Worm (Caenorhabditis elegans) whole organism, L1 larva: ENCODE measurements around the gene polh-1.
A peak's percentile ranks its signal among the peaks of the same experiment; 100 is the strongest.

Experiments
- C34B4.2 ChIP-seq: sonication (generic microtip); optimal IDR thresholded peaks from 2 replicates; lab custom pipeline; 2017; ENCODE audit warnings: mild to moderate bottlenecking, missing genetic modification characterization, missing compliant biosample characterization
- F16B12.6 ChIP-seq: fragments of 150-350 bp; optimal IDR thresholded peaks from 2 replicates; lab custom pipeline; 2014; ENCODE audit warnings: missing biosample characterization, missing genetic modification characterization
- Y116A8C.19 ChIP-seq: sonication (generic microtip); optimal IDR thresholded peaks from 2 replicates; lab custom pipeline; 2016; ENCODE audit warnings: missing compliant biosample characterization, missing genetic modification characterization, borderline replicate concordance
- alr-1 ChIP-seq: fragments of 200-800 bp; sonication (Bioruptor generic); optimal IDR thresholded peaks from 2 replicates; lab custom pipeline; 2018; ENCODE audit warnings: borderline replicate concordance, mild to moderate bottlenecking, missing genetic modification characterization, missing compliant biosample characterization
- ama-1 ChIP-seq: fragments of 150-350 bp; optimal IDR thresholded peaks from 2 replicates; lab custom pipeline; 2014
- ceh-63 ChIP-seq: fragments of 200-800 bp; sonication (Bioruptor generic); optimal IDR thresholded peaks from 2 replicates; lab custom pipeline; 2018; ENCODE audit warnings: mild to moderate bottlenecking, missing genetic modification characterization, missing compliant biosample characterization
- ceh-8 ChIP-seq: fragments of 200-800 bp; sonication (Bioruptor generic); optimal IDR thresholded peaks from 2 replicates; lab custom pipeline; 2018; ENCODE audit warnings: mild to moderate bottlenecking, missing genetic modification characterization, moderate library complexity, missing compliant biosample characterization
- ceh-82 ChIP-seq, 3 experiments: fragments of 150-350 bp in 1 of 3; sonication (generic microtip) in 2 of 3; optimal IDR thresholded peaks; 2 replicates each; lab custom pipeline; 2014 to 2017; ENCODE audit warnings: missing biosample characterization in 3 of 3, missing genetic modification characterization in 3 of 3
- ceh-90 ChIP-seq: sonication (generic microtip); optimal IDR thresholded peaks from 2 replicates; lab custom pipeline; 2016; ENCODE audit warnings: missing genetic modification characterization, missing compliant biosample characterization
- dsc-1 ChIP-seq: sonication (generic microtip); optimal IDR thresholded peaks from 2 replicates; lab custom pipeline; 2016; ENCODE audit warnings: mild to moderate bottlenecking, missing genetic modification characterization, missing compliant biosample characterization
- egl-13 ChIP-seq: sonication (generic microtip); optimal IDR thresholded peaks from 2 replicates; lab custom pipeline; 2016; ENCODE audit warnings: missing genotype, missing genetic modification reagents, missing genetic modification characterization, missing compliant biosample characterization
- egl-27 ChIP-seq, 2 experiments: fragments of 150-350 bp in 1 of 2; sonication (generic microtip); optimal IDR thresholded peaks; 3 replicates each; lab custom pipeline; 2017 to 2018; ENCODE audit warnings: missing biosample characterization in 2 of 2, missing genetic modification characterization in 2 of 2, missing genetic modification reagents in 2 of 2
- elt-2 ChIP-seq: sonication (generic microtip); optimal IDR thresholded peaks from 2 replicates; lab custom pipeline; 2016; ENCODE audit warnings: missing genetic modification characterization, mild to moderate bottlenecking, inconsistent platforms, missing compliant biosample characterization, missing genetic modification reagents
- elt-3 ChIP-seq, 6 experiments: fragments of 150-350 bp in 1 of 6; sonication (generic microtip); optimal IDR thresholded peaks; 2 replicates each; lab custom pipeline; 2017 to 2018; ENCODE audit warnings: missing biosample characterization in 6 of 6, missing genetic modification characterization in 6 of 6, inconsistent platforms in 1 of 6
- ets-5 ChIP-seq: fragments of 200-800 bp; sonication (Bioruptor generic); IDR thresholded peaks from 2 replicates; pipeline ENCODE4 v1.3.6; 2022; ENCODE audit warnings: missing genetic modification characterization, missing compliant biosample characterization
- fkh-4 ChIP-seq: sonication (generic microtip); optimal IDR thresholded peaks from 2 replicates; lab custom pipeline; 2016; ENCODE audit warnings: missing compliant biosample characterization, missing genetic modification characterization, borderline replicate concordance
- fkh-8 ChIP-seq: sonication (generic microtip); optimal IDR thresholded peaks from 2 replicates; lab custom pipeline; 2016; ENCODE audit warnings: mild to moderate bottlenecking, missing genetic modification characterization, missing compliant biosample characterization
- fos-1 ChIP-seq: fragments of 150-350 bp; optimal IDR thresholded peaks from 2 replicates; lab custom pipeline; 2014; ENCODE audit warnings: missing biosample characterization, missing genetic modification characterization
- hpl-2 ChIP-seq: fragments of 150-350 bp; optimal IDR thresholded peaks from 2 replicates; lab custom pipeline; 2014; ENCODE audit warnings: missing biosample characterization, missing genetic modification reagents, missing genetic modification characterization
- irx-1 ChIP-seq: sonication (generic microtip); optimal IDR thresholded peaks from 2 replicates; lab custom pipeline; 2016; ENCODE audit warnings: missing genetic modification characterization, missing compliant biosample characterization
- isw-1 ChIP-seq: fragments of 200-800 bp; sonication (Bioruptor generic); IDR thresholded peaks from 2 replicates; pipeline ENCODE4 v1.3.6; 2022; ENCODE audit warnings: missing genetic modification characterization, missing compliant biosample characterization
- lin-14 ChIP-seq: fragments of 200-800 bp; sonication (Bioruptor generic); optimal IDR thresholded peaks from 2 replicates; lab custom pipeline; 2018; ENCODE audit warnings: mild to moderate bottlenecking, missing genetic modification characterization, moderate library complexity, missing compliant biosample characterization
- lin-15B ChIP-seq: fragments of 150-350 bp; sonication (generic microtip); optimal IDR thresholded peaks from 3 replicates; lab custom pipeline; 2014; ENCODE audit warnings: missing biosample characterization, missing genetic modification characterization
- lin-39 ChIP-seq: fragments of 150-350 bp; optimal IDR thresholded peaks from 2 replicates; lab custom pipeline; 2014; ENCODE audit warnings: missing biosample characterization, missing genetic modification reagents, missing genetic modification characterization
- mab-9 ChIP-seq: fragments of 200-800 bp; sonication (Bioruptor generic); IDR thresholded peaks from 2 replicates; pipeline ENCODE4 v1.3.6; 2022; ENCODE audit warnings: missing genetic modification reagents, missing genetic modification characterization, missing compliant biosample characterization
- mdl-1 ChIP-seq, 2 experiments: fragments of 150-350 bp; optimal IDR thresholded peaks; 2 replicates each; lab custom pipeline; 2014 to 2017; ENCODE audit warnings: missing biosample characterization in 2 of 2, missing genetic modification characterization in 2 of 2, inconsistent platforms in 1 of 2
- mep-1 ChIP-seq: fragments of 150-350 bp; optimal IDR thresholded peaks from 2 replicates; lab custom pipeline; 2014; ENCODE audit warnings: missing biosample characterization, missing genetic modification characterization
- nhr-11 ChIP-seq: fragments of 150-350 bp; optimal IDR thresholded peaks from 2 replicates; lab custom pipeline; 2014; ENCODE audit warnings: missing biosample characterization, missing genetic modification characterization
- nhr-19 ChIP-seq: fragments of 200-800 bp; sonication (Bioruptor generic); conservative IDR thresholded peaks from 2 replicates; pipeline ENCODE4 v1.3.6; 2022; ENCODE audit warnings: missing genetic modification characterization, missing compliant biosample characterization
- nhr-20 ChIP-seq: sonication (generic microtip); optimal IDR thresholded peaks from 2 replicates; lab custom pipeline; 2016; ENCODE audit warnings: mild to moderate bottlenecking, missing genetic modification characterization, missing compliant biosample characterization
- nhr-237 ChIP-seq: fragments of 150-350 bp; optimal IDR thresholded peaks from 2 replicates; lab custom pipeline; 2014; ENCODE audit warnings: missing biosample characterization, missing genetic modification characterization
- nhr-71 ChIP-seq: sonication (generic microtip); optimal IDR thresholded peaks from 2 replicates; lab custom pipeline; 2016; ENCODE audit warnings: mild to moderate bottlenecking, missing genetic modification characterization, moderate library complexity, missing compliant biosample characterization
- nhr-77 ChIP-seq: fragments of 150-350 bp; optimal IDR thresholded peaks from 2 replicates; lab custom pipeline; 2014; ENCODE audit warnings: missing biosample characterization, missing genetic modification characterization
- nhr-84 ChIP-seq: sonication (generic microtip); optimal IDR thresholded peaks from 2 replicates; lab custom pipeline; 2017; ENCODE audit warnings: missing biosample characterization, missing genetic modification characterization
- pag-3 ChIP-seq: sonication (generic microtip); optimal IDR thresholded peaks from 2 replicates; lab custom pipeline; 2017; ENCODE audit warnings: missing genetic modification characterization, mild to moderate bottlenecking, missing compliant biosample characterization, antibody characterized with exemption, borderline replicate concordance; ENCODE audit not compliant: insufficient read depth
- pax-3 ChIP-seq: fragments of 200-800 bp; sonication (Bioruptor generic); optimal IDR thresholded peaks from 2 replicates; lab custom pipeline; 2018; ENCODE audit warnings: mild to moderate bottlenecking, missing genetic modification characterization, moderate library complexity, missing compliant biosample characterization
- pqm-1 ChIP-seq: sonication (generic microtip); optimal IDR thresholded peaks from 3 replicates; lab custom pipeline; 2017; ENCODE audit warnings: missing biosample characterization, missing genetic modification characterization
- rnt-1 ChIP-seq: sonication (generic microtip); optimal IDR thresholded peaks from 2 replicates; lab custom pipeline; 2016; ENCODE audit warnings: mild to moderate bottlenecking, missing genetic modification characterization, moderate library complexity, missing compliant biosample characterization
- skn-1 ChIP-seq: fragments of 150-350 bp; optimal IDR thresholded peaks from 2 replicates; lab custom pipeline; 2014; ENCODE audit warnings: missing biosample characterization, missing genetic modification characterization
- snpc-4 ChIP-seq: fragments of 150-350 bp; optimal IDR thresholded peaks from 2 replicates; lab custom pipeline; 2014; ENCODE audit warnings: missing biosample characterization, missing genetic modification characterization
- sox-4 ChIP-seq: sonication (generic microtip); optimal IDR thresholded peaks from 2 replicates; lab custom pipeline; 2016; ENCODE audit warnings: missing genetic modification characterization, missing compliant biosample characterization
- sup-37 ChIP-seq: fragments of 200-800 bp; sonication (Bioruptor generic); optimal IDR thresholded peaks from 2 replicates; lab custom pipeline; 2018; ENCODE audit warnings: mild to moderate bottlenecking, missing genetic modification characterization, missing compliant biosample characterization
- tbx-2 ChIP-seq: sonication (generic microtip); optimal IDR thresholded peaks from 2 replicates; lab custom pipeline; 2016; ENCODE audit warnings: missing genetic modification characterization, missing compliant biosample characterization
- unc-130 ChIP-seq: fragments of 150-350 bp; optimal IDR thresholded peaks from 2 replicates; lab custom pipeline; 2017; ENCODE audit warnings: missing biosample characterization, missing genetic modification characterization, inconsistent platforms
- unc-62 ChIP-seq: fragments of 150-350 bp; optimal IDR thresholded peaks from 2 replicates; lab custom pipeline; 2014; ENCODE audit warnings: missing biosample characterization, missing genetic modification reagents, missing genetic modification characterization
- unc-98 ChIP-seq: fragments of 200-800 bp; sonication (Bioruptor generic); IDR thresholded peaks from 2 replicates; pipeline ENCODE4 v1.3.6; 2022; ENCODE audit warnings: missing genetic modification characterization, missing compliant biosample characterization
- vab-15 ChIP-seq: sonication (generic microtip); optimal IDR thresholded peaks from 2 replicates; lab custom pipeline; 2017; ENCODE audit warnings: missing genotype, mild to moderate bottlenecking, missing genetic modification characterization, missing compliant biosample characterization
- xbp-1 ChIP-seq: sonication (generic microtip); optimal IDR thresholded peaks from 2 replicates; lab custom pipeline; 2016; ENCODE audit warnings: missing genetic modification characterization, missing compliant biosample characterization
- zip-4 ChIP-seq: fragments of 200-800 bp; sonication (Bioruptor generic); optimal IDR thresholded peaks from 2 replicates; lab custom pipeline; 2018; ENCODE audit warnings: mild to moderate bottlenecking, missing genetic modification characterization, moderate library complexity, missing compliant biosample characterization

Gene polh-1

DNA sequence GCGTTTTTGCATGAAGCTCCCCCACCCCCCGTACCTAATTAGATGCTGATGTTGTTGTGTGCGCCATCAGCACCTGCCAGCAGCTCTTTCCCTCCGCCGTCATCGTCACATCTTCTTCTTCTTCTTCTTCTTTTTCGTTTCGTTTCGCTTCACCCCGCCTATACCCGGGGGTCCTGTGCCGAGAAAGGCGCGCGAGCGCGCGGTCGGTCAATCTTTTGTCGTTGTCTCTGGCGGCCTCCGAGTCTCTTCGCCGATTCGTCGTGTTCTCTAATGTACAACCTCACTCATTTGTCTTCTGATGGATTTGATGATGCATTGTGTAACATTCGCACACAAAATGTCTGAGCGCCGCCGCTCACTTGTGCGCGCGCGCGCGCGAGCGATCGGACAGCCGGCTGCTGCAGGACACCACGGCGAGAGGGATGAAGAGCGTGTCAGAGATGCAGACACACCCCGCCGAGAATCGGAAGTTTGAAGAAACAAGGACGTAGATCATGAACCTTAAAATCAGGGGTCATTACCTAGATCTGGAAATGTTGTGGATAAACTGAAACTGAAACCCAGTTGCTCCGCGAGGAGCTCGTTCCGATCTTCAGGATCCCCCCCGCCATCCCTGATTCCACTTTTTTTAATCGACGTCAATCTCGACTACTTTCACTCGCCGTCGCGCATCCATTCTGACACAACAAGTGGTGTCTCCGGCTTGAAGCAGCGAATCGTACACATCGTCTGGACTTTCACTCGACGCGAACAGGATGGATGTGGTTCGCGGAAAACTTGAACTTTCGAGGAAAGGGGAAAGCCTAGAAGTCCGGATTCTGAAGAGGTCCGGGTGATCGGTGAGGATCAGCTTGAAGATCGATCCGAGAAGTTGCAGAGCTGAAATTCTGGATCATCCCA, 26.4 kb downstream of the polh-1 start (continued):
- peak; percentile 30 for TF ChIP-seq fkh-4 (tag; lab: Kevin White, UChicago)
- peak; percentile 47 to 92 for TF ChIP-seq mdl-1 (tag; optimal IDR thresholded peaks at IDR 0.05; lab: Kevin White, UChicago)
- no peak for TF ChIP-seq ceh-90 (tag; lab: Kevin White, UChicago)
- peak; percentile 100 for TF ChIP-seq lin-14
- TF ChIP-seq nhr-20 (tag; lab: Kevin White, UChicago), result peak; percentile 99
- TF ChIP-seq tbx-2 (tag; lab: Kevin White, UChicago), result peak; percentile 97
- no peak for TF ChIP-seq elt-2 (tag; lab: Kevin White, UChicago)
- TF ChIP-seq ets-5 (GFP tag; lab: Robert Waterston, UW), result no peak
- TF ChIP-seq skn-1 (tag; lab: Kevin White, UChicago), result peak; percentile 95
- peak; percentile 83 for TF ChIP-seq mab-9 (GFP tag; lab: Robert Waterston, UW)
- peak; percentile 31 for TF ChIP-seq F16B12.6
- peak; percentile 82 for TF ChIP-seq unc-62 (GFP tag; lab: Kevin White, UChicago)
- peak; percentile 90 for TF ChIP-seq lin-39 (tag; lab: Kevin White, UChicago)
- peak; percentile 82 for TF ChIP-seq egl-13 (tag; lab: Kevin White, UChicago)
- peak; percentile 70 for TF ChIP-seq vab-15 (tag; lab: Kevin White, UChicago)
- TF ChIP-seq fkh-8 (tag; lab: Kevin White, UChicago), result peak; percentile 97
- TF ChIP-seq mep-1, result peak; percentile 60
- TF ChIP-seq lin-15B, result peak; percentile 5
- TF ChIP-seq ceh-8, result peak; percentile 99
- peak; percentile 60 for TF ChIP-seq zip-4
- no peak for TF ChIP-seq ceh-63 (GFP tag; lab: Kevin White, UChicago)
- no peak for TF ChIP-seq nhr-84
- TF ChIP-seq nhr-71, result peak; percentile 99
- peak; percentile 96 for TF ChIP-seq nhr-19 (GFP tag; lab: Robert Waterston, UW)
- peak; percentile 86 for TF ChIP-seq fos-1 (tag; lab: Kevin White, UChicago)
- peak; percentile 74 for TF ChIP-seq nhr-11 (tag; lab: Kevin White, UChicago)
- TF ChIP-seq pqm-1 (tag; lab: Kevin White, UChicago), result no peak
- peak; percentile 84 for TF ChIP-seq sox-4
- TF ChIP-seq egl-27 (tag; optimal IDR thresholded peaks at IDR 0.05; lab: Kevin White, UChicago), result peak; percentile 94
- TF ChIP-seq irx-1 (tag; lab: Kevin White, UChicago), result peak; percentile 92
- no peak for TF ChIP-seq hpl-2 (GFP tag; lab: Kevin White, UChicago)
- peak in 5 of 6 experiments; percentile 40 to 86 (median 76) for TF ChIP-seq elt-3 (tag; optimal IDR thresholded peaks at IDR 0.05; lab: Kevin White, UChicago)
- peak; percentile 94 for TF ChIP-seq rnt-1
- TF ChIP-seq unc-130, result peak; percentile 56

ce11 chrIII:1922516-1922915, 27.6 kb downstream of the polh-1 start:
- TF ChIP-seq unc-98 (GFP tag; lab: Robert Waterston, UW), result no peak
- no peak for TF ChIP-seq ama-1 (lab: Kevin White, UChicago)
- no peak for TF ChIP-seq snpc-4 (tag; lab: Kevin White, UChicago)
- TF ChIP-seq vab-15 (tag; lab: Kevin White, UChicago), result no peak
- TF ChIP-seq ceh-90 (tag; lab: Kevin White, UChicago), result no peak
- no peak for TF ChIP-seq xbp-1 (tag; lab: Kevin White, UChicago)
- no peak for TF ChIP-seq nhr-77
- TF ChIP-seq sup-37 (GFP tag; lab: Kevin White, UChicago), result no peak
- TF ChIP-seq pax-3 (tag; lab: Kevin White, UChicago), result peak; percentile 78
- no peak for TF ChIP-seq alr-1
- no peak for TF ChIP-seq unc-130
- TF ChIP-seq skn-1 (tag; lab: Kevin White, UChicago), result no peak
- no peak for TF ChIP-seq hpl-2 (GFP tag; lab: Kevin White, UChicago)
- TF ChIP-seq ceh-63 (GFP tag; lab: Kevin White, UChicago), result no peak
- TF ChIP-seq C34B4.2, result no peak
- TF ChIP-seq dsc-1 (tag; lab: Kevin White, UChicago), result peak; percentile 99
- TF ChIP-seq elt-2 (tag; lab: Kevin White, UChicago), result no peak
- no peak for TF ChIP-seq Y116A8C.19 (tag; lab: Kevin White, UChicago)
- TF ChIP-seq isw-1 (GFP tag; lab: Robert Waterston, UW), result no peak
- TF ChIP-seq nhr-11 (tag; lab: Kevin White, UChicago), result peak; percentile 52
- peak; percentile 87 for TF ChIP-seq sox-4
- no peak for TF ChIP-seq egl-27 (tag; optimal IDR thresholded peaks at IDR 0.05; lab: Kevin White, UChicago)
- TF ChIP-seq irx-1 (tag; lab: Kevin White, UChicago), result no peak
- no peak for TF ChIP-seq pag-3
- no peak for TF ChIP-seq nhr-237
- no peak for TF ChIP-seq ceh-82 (tag; optimal IDR thresholded peaks at IDR 0.05; lab: Kevin White, UChicago)
